Worm (Caenorhabditis elegans): ENCODE measurements around the gene gly-11.

Gene gly-11

ce11 chrIII:12218633-12219097, 41.6 kb upstream of the gly-11 start, which contains the start of the genes gex-4 and gphr-1 (continued):
- TF ChIP-seq fkh-4 (tag; optimal IDR thresholded peaks at IDR 0.05; ENCODE audit: borderline replicate concordance): peak; percentile 38
- no peak for TF ChIP-seq vab-15 (tag; optimal IDR thresholded peaks at IDR 0.05)
- TF ChIP-seq ceh-82 (tag; optimal IDR thresholded peaks at IDR 0.05): peak in 1 of 3 experiments; percentile 31

- TF ChIP-seq tlp-1 (tag; optimal IDR thresholded peaks at IDR 0.05): no peak
- TF ChIP-seq unc-98 (GFP tag; IDR thresholded peaks at IDR 0.05): no peak
- no peak for TF ChIP-seq nhr-28 (tag; optimal IDR thresholded peaks at IDR 0.05)
- no peak for TF ChIP-seq ceh-8 (GFP tag; optimal IDR thresholded peaks at IDR 0.05)
- no peak for TF ChIP-seq efl-1 (optimal IDR thresholded peaks at IDR 0.05)
- TF ChIP-seq efl-1 (GFP tag; optimal IDR thresholded peaks at IDR 0.05 in 1 of 2): peak in 1 of 2 experiments; percentile 53
These were observed 41.0 kb upstream of the gly-11 start for ce11 chrIII:12218078-12218477.

- TF ChIP-seq nhr-47 (tag; optimal IDR thresholded peaks at IDR 0.05) (no peak), nhr-76 (tag; optimal IDR thresholded peaks at IDR 0.05) (no peak), ceh-63 (GFP tag; optimal IDR thresholded peaks at IDR 0.05) (no peak), nhr-28 (tag; optimal IDR thresholded peaks at IDR 0.05) (no peak), dpl-1 (GFP tag; optimal IDR thresholded peaks at IDR 0.05) (no peak), vab-15 (tag; optimal IDR thresholded peaks at IDR 0.05) (no peak), ceh-82 (tag; optimal IDR thresholded peaks at IDR 0.05) (no peak), irx-1 (tag; optimal IDR thresholded peaks at IDR 0.05) (no peak), unc-130 (tag; optimal IDR thresholded peaks at IDR 0.05) (no peak), mef-2 (tag; optimal IDR thresholded peaks at IDR 0.05) (no peak), efl-3 (GFP tag; optimal IDR thresholded peaks at IDR 0.05) (no peak), mdl-1 (tag; optimal IDR thresholded peaks at IDR 0.05) (no peak), alr-1 (tag; optimal IDR thresholded peaks at IDR 0.05; ENCODE audit: borderline replicate concordance) (no peak), ceh-8 (GFP tag; optimal IDR thresholded peaks at IDR 0.05) (no peak), nhr-237 (tag; optimal IDR thresholded peaks at IDR 0.05) (no peak), pax-3 (tag; optimal IDR thresholded peaks at IDR 0.05) (no peak), sox-4 (tag; optimal IDR thresholded peaks at IDR 0.05) (no peak), aha-1 (tag; optimal IDR thresholded peaks at IDR 0.05) (no peak), dsc-1 (tag; optimal IDR thresholded peaks at IDR 0.05) (no peak)
These were observed 38.6 kb upstream of the gly-11 start, which contains the start of gene Y75B8A.13 for ce11 chrIII:12215596-12215995. TSS of gene Y75B8A.13 (minus strand) at chrIII:12215696.

- TF ChIP-seq ets-5 (GFP tag; IDR thresholded peaks at IDR 0.05) (no peak), isw-1 (GFP tag; IDR thresholded peaks at IDR 0.05) (no peak), lin-14 (GFP tag; optimal IDR thresholded peaks at IDR 0.05) (no peak), ceh-82 (tag; optimal IDR thresholded peaks at IDR 0.05) (no peak), nhr-77 (tag; optimal IDR thresholded peaks at IDR 0.05) (no peak), nhr-85 (tag) (no peak), ceh-8 (GFP tag; optimal IDR thresholded peaks at IDR 0.05) (no peak), blmp-1 (tag; optimal IDR thresholded peaks at IDR 0.05) (no peak), C34B4.2 (tag; optimal IDR thresholded peaks at IDR 0.05) (no peak), unc-30 (tag; optimal IDR thresholded peaks at IDR 0.05) (no peak), F16B12.6 (tag; optimal IDR thresholded peaks at IDR 0.05) (no peak)
These were observed 30.5 kb upstream of the gly-11 start for ce11 chrIII:12207574-12207973.

- TF ChIP-seq ztf-4 (tag; optimal IDR thresholded peaks at IDR 0.05) (no peak), aha-1 (tag; optimal IDR thresholded peaks at IDR 0.05) (no peak), skn-1 (tag; optimal IDR thresholded peaks at IDR 0.05) (no peak), snu-23 (GFP tag; optimal IDR thresholded peaks at IDR 0.05) (no peak), egl-13 (tag; optimal IDR thresholded peaks at IDR 0.05) (no peak), unc-98 (GFP tag; IDR thresholded peaks at IDR 0.05) (no peak), nhr-85 (tag) (no peak), ama-1 (optimal IDR thresholded peaks at IDR 0.05) (no peak)
These were observed 28.2 kb upstream of the gly-11 start for ce11 chrIII:12205271-12205670.

Data from whole organism, L1 larva.